Worm (Caenorhabditis elegans) whole organism, L4 larva: ENCODE data around the gene T12E12.6.
A peak's percentile ranks its signal among the peaks of the same experiment; 100 is the strongest.

Experiments
- R02D3.7 ChIP-seq: fragments of 150-350 bp; sonication (generic microtip); optimal IDR thresholded peaks from 3 replicates; lab custom pipeline; 2014; ENCODE audit warnings: missing biosample characterization, missing genetic modification characterization
- Y105C5A.15 ChIP-seq: fragments of 200-800 bp; sonication (Bioruptor generic); IDR thresholded peaks from 2 replicates; pipeline ENCODE4 v1.3.6; 2022; ENCODE audit warnings: missing genetic modification characterization, missing compliant biosample characterization
- ZK337.2 ChIP-seq: fragments of 200-800 bp; sonication (Bioruptor generic); IDR thresholded peaks from 2 replicates; pipeline ENCODE4 v1.3.6; 2022; ENCODE audit warnings: missing genetic modification reagents, missing genetic modification characterization, missing compliant biosample characterization
- aha-1 ChIP-seq: fragments of 150-350 bp; peaks from one replicate; lab custom pipeline; 2014; ENCODE audit warnings: missing biosample characterization, missing genetic modification characterization
- aly-2 ChIP-seq: sonication (generic microtip); optimal IDR thresholded peaks from 2 replicates; lab custom pipeline; 2018; ENCODE audit warnings: missing biosample characterization, missing genetic modification characterization
- arid-1 ChIP-seq: fragments of 200-800 bp; sonication (Bioruptor generic); conservative IDR thresholded peaks from 2 replicates; pipeline ENCODE4 v1.3.6; 2022; ENCODE audit warnings: missing genetic modification reagents, missing genetic modification characterization, missing compliant biosample characterization
- ceh-20 ChIP-seq: fragments of 200-800 bp; sonication (Bioruptor generic); IDR thresholded peaks from 2 replicates; pipeline ENCODE4 v1.3.6; 2022; ENCODE audit warnings: missing genetic modification reagents, missing genetic modification characterization, missing compliant biosample characterization
- ceh-28 ChIP-seq: fragments of 150-350 bp; optimal IDR thresholded peaks from 2 replicates; lab custom pipeline; 2014; ENCODE audit warnings: missing biosample characterization, missing genetic modification reagents, missing genetic modification characterization
- daf-12 ChIP-seq: fragments of 150-350 bp; optimal IDR thresholded peaks from 2 replicates; lab custom pipeline; 2014; ENCODE audit warnings: missing biosample characterization, missing genetic modification reagents, missing genetic modification characterization
- daf-19 ChIP-seq: fragments of 200-800 bp; sonication (Bioruptor generic); conservative IDR thresholded peaks from 2 replicates; pipeline ENCODE4 v1.3.6; 2022; ENCODE audit warnings: missing genetic modification characterization, missing compliant biosample characterization
- dpl-1 ChIP-seq: fragments of 150-350 bp; optimal IDR thresholded peaks from 2 replicates; lab custom pipeline; 2014; ENCODE audit warnings: missing biosample characterization, missing genetic modification reagents, missing genetic modification characterization
- duxl-1 ChIP-seq: sonication (generic microtip); optimal IDR thresholded peaks from 2 replicates; lab custom pipeline; 2016; ENCODE audit warnings: mild to moderate bottlenecking, missing genetic modification characterization, moderate library complexity, missing compliant biosample characterization; ENCODE audit not compliant: poor library complexity
- egl-27 ChIP-seq: sonication (generic microtip); optimal IDR thresholded peaks from 3 replicates; lab custom pipeline; 2017; ENCODE audit warnings: missing biosample characterization, missing genetic modification reagents, missing genetic modification characterization
- egl-43 ChIP-seq: fragments of 200-800 bp; sonication (Bioruptor generic); IDR thresholded peaks from 2 replicates; pipeline ENCODE4 v1.3.6; 2022; ENCODE audit warnings: missing genetic modification reagents, missing genetic modification characterization, missing compliant biosample characterization
- fos-1 ChIP-seq: fragments of 150-350 bp; optimal IDR thresholded peaks from 2 replicates; lab custom pipeline; 2014; ENCODE audit warnings: missing biosample characterization, missing genetic modification characterization
- hif-1 ChIP-seq, 2 experiments: sonication (generic microtip); optimal IDR thresholded peaks; 2 replicates each; lab custom pipeline; 2016 to 2017; ENCODE audit warnings: missing compliant biosample characterization in 2 of 2, missing genetic modification characterization in 2 of 2, missing genetic modification reagents in 2 of 2, missing genotype in 2 of 2, mild to moderate bottlenecking in 1 of 2
- hlh-11 ChIP-seq: fragments of 200-800 bp; sonication (Bioruptor generic); optimal IDR thresholded peaks from 2 replicates; lab custom pipeline; 2018; ENCODE audit warnings: mild to moderate bottlenecking, missing genetic modification characterization, missing compliant biosample characterization
- hlh-30 ChIP-seq: sonication (generic microtip); optimal IDR thresholded peaks from 2 replicates; lab custom pipeline; 2017; ENCODE audit warnings: antibody characterized with exemption, mild to moderate bottlenecking, missing genetic modification characterization, missing compliant biosample characterization; ENCODE audit not compliant: insufficient read depth
- hmg-1.1 ChIP-seq: fragments of 200-800 bp; sonication (Bioruptor generic); IDR thresholded peaks from 2 replicates; pipeline ENCODE4 v1.3.6; 2022; ENCODE audit warnings: missing genetic modification reagents, missing genetic modification characterization, missing compliant biosample characterization
- jun-1 ChIP-seq: fragments of 150-350 bp; optimal IDR thresholded peaks from 2 replicates; lab custom pipeline; 2014; ENCODE audit warnings: missing biosample characterization, missing genetic modification reagents, missing genetic modification characterization
- lim-7 ChIP-seq: fragments of 200-800 bp; sonication (Bioruptor generic); IDR thresholded peaks from 2 replicates; pipeline ENCODE4 v1.3.6; 2022; ENCODE audit warnings: missing genetic modification characterization, missing compliant biosample characterization
- lin-1 ChIP-seq: fragments of 200-800 bp; sonication (Bioruptor generic); IDR thresholded peaks from 2 replicates; pipeline ENCODE4 v1.3.6; 2022; ENCODE audit warnings: missing genetic modification reagents, missing genetic modification characterization, missing compliant biosample characterization
- lin-38 ChIP-seq: fragments of 200-800 bp; sonication (Bioruptor generic); IDR thresholded peaks from 2 replicates; pipeline ENCODE4 v1.3.6; 2022; ENCODE audit warnings: missing genetic modification reagents, missing genetic modification characterization, missing compliant biosample characterization
- lin-39 ChIP-seq: fragments of 150-350 bp; optimal IDR thresholded peaks from 2 replicates; lab custom pipeline; 2014; ENCODE audit warnings: missing biosample characterization, missing genetic modification reagents, missing genetic modification characterization
- lsy-2 ChIP-seq, 2 experiments: fragments of 150-350 bp in 1 of 2; sonication (generic microtip) in 1 of 2; optimal IDR thresholded peaks; 2 replicates each; lab custom pipeline; 2014 to 2017; ENCODE audit warnings: missing biosample characterization in 2 of 2, missing genetic modification characterization in 2 of 2
- mdl-1 ChIP-seq, 2 experiments: fragments of 150-350 bp in 1 of 2; sonication (generic microtip) in 1 of 2; optimal IDR thresholded peaks; 2 replicates each; lab custom pipeline; 2014 to 2017; ENCODE audit warnings: missing biosample characterization in 2 of 2, missing genetic modification characterization in 2 of 2
- mep-1 ChIP-seq: fragments of 150-350 bp; sonication (generic microtip); optimal IDR thresholded peaks from 3 replicates; lab custom pipeline; 2014; ENCODE audit warnings: missing biosample characterization, missing genetic modification characterization
- mxl-3 ChIP-seq: fragments of 200-800 bp; sonication (Bioruptor generic); optimal IDR thresholded peaks from 2 replicates; lab custom pipeline; 2018; ENCODE audit warnings: mild to moderate bottlenecking, missing genetic modification characterization, missing compliant biosample characterization
- nhr-102 ChIP-seq: sonication (generic microtip); optimal IDR thresholded peaks from 2 replicates; lab custom pipeline; 2016; ENCODE audit warnings: mild to moderate bottlenecking, missing genetic modification characterization, moderate library complexity, missing compliant biosample characterization
- nhr-237 ChIP-seq: sonication (generic microtip); optimal IDR thresholded peaks from 2 replicates; lab custom pipeline; 2017; ENCODE audit warnings: missing biosample characterization, missing genetic modification characterization
- nhr-41 ChIP-seq: fragments of 200-800 bp; sonication (Bioruptor generic); IDR thresholded peaks from 2 replicates; pipeline ENCODE4 v1.3.6; 2022; ENCODE audit warnings: missing genetic modification reagents, missing genetic modification characterization, missing compliant biosample characterization
- nhr-42 ChIP-seq: fragments of 200-800 bp; sonication (Bioruptor generic); IDR thresholded peaks from 2 replicates; pipeline ENCODE4 v1.3.6; 2022; ENCODE audit warnings: missing genetic modification characterization, missing compliant biosample characterization
- nhr-48 ChIP-seq: sonication (generic microtip); optimal IDR thresholded peaks from 2 replicates; lab custom pipeline; 2016; ENCODE audit warnings: mild to moderate bottlenecking, missing genetic modification characterization, missing compliant biosample characterization
- nhr-6 ChIP-seq: fragments of 150-350 bp; optimal IDR thresholded peaks from 2 replicates; lab custom pipeline; 2014; ENCODE audit warnings: missing biosample characterization, missing genetic modification characterization
- nhr-76 ChIP-seq: fragments of 150-350 bp; optimal IDR thresholded peaks from 2 replicates; lab custom pipeline; 2014; ENCODE audit warnings: missing biosample characterization, missing genetic modification characterization
- set-16 ChIP-seq: fragments of 200-800 bp; sonication (Bioruptor generic); IDR thresholded peaks from 2 replicates; pipeline ENCODE4 v1.3.6; 2022; ENCODE audit warnings: missing genetic modification reagents, missing genetic modification characterization, missing compliant biosample characterization
- skn-1 ChIP-seq: fragments of 150-350 bp; optimal IDR thresholded peaks from 2 replicates; lab custom pipeline; 2014; ENCODE audit warnings: missing biosample characterization, missing genetic modification characterization
- snpc-4 ChIP-seq: fragments of 150-350 bp; optimal IDR thresholded peaks from 2 replicates; lab custom pipeline; 2014; ENCODE audit warnings: missing biosample characterization, missing genetic modification characterization
- tra-1 ChIP-seq: fragments of 200-800 bp; sonication (Bioruptor generic); IDR thresholded peaks from 2 replicates; pipeline ENCODE4 v1.3.6; 2022; ENCODE audit warnings: missing genetic modification reagents, missing genetic modification characterization, missing compliant biosample characterization
- unc-130 ChIP-seq: sonication (generic microtip); optimal IDR thresholded peaks from 2 replicates; lab custom pipeline; 2016; ENCODE audit warnings: missing genetic modification reagents, missing genetic modification characterization, missing compliant biosample characterization
- unc-62 ChIP-seq, 3 experiments: fragments of 150-350 bp in 1 of 3; sonication (generic microtip); optimal IDR thresholded peaks in 2 of 3; peaks in 1 of 3; 1 replicate in 1 of 3; 2 replicates in 2 of 3; lab custom pipeline; 2014 to 2017; ENCODE audit warnings: missing biosample characterization in 3 of 3, missing genetic modification characterization in 3 of 3, missing genetic modification reagents in 3 of 3, missing genotype in 1 of 3
- zfp-2 ChIP-seq: sonication (generic microtip); optimal IDR thresholded peaks from 2 replicates; lab custom pipeline; 2016; ENCODE audit warnings: mild to moderate bottlenecking, missing genetic modification characterization, missing compliant biosample characterization

The T12E12.6 gene

ce11 chrIV:5561059-5561458, 12.9 kb downstream of the T12E12.6 start:
- TF ChIP-seq nhr-102 (tag; lab: Kevin White, UChicago) (no peak), snpc-4 (no peak), dpl-1 (peak; percentile 28), tra-1 (no peak)

ce11 chrIV:5554168-5554567, 19.8 kb downstream of the T12E12.6 start:
- TF ChIP-seq unc-62 (GFP tag; optimal IDR thresholded peaks at IDR 0.05 in 1 of 2; lab: Kevin White, UChicago) (peak in 1 of 2 experiments; percentile 95), unc-62 (tag; optimal IDR thresholded peaks at IDR 0.05; lab: Kevin White, UChicago) (no peak), daf-19 (GFP tag; lab: Robert Waterston, UW) (no peak), snpc-4 (no peak), ceh-20 (GFP tag; lab: Robert Waterston, UW) (no peak)

- TF ChIP-seq lin-38 (GFP tag; lab: Robert Waterston, UW), result peak; percentile 39; the same call in 1 of the 2 replicates
- no peak for TF ChIP-seq lim-7 (GFP tag; lab: Robert Waterston, UW)
- TF ChIP-seq egl-27 (tag; lab: Kevin White, UChicago), result no peak
- no peak for TF ChIP-seq nhr-102 (tag; lab: Kevin White, UChicago)
- peak; percentile 75 for TF ChIP-seq hmg-1.1 (GFP tag; lab: Robert Waterston, UW)
- peak; percentile 5 for TF ChIP-seq hlh-30
- TF ChIP-seq set-16 (GFP tag; lab: Robert Waterston, UW), result no peak
- peak; percentile 7 for TF ChIP-seq hlh-11
- no peak for TF ChIP-seq skn-1 (tag; lab: Kevin White, UChicago)
- peak in 1 of 2 experiments; percentile 39 for TF ChIP-seq lsy-2 (tag; optimal IDR thresholded peaks at IDR 0.05; lab: Kevin White, UChicago)
- TF ChIP-seq jun-1 (tag; lab: Kevin White, UChicago), result no peak
- TF ChIP-seq lin-1 (GFP tag; lab: Robert Waterston, UW), result no peak
These were observed 23.2 kb downstream of the T12E12.6 start, which contains the start of gene ari-2 for ce11 chrIV:5550676-5551184. ari-2 (plus strand) TSS chrIV:5551134.

- TF ChIP-seq arid-1 (GFP tag; lab: Robert Waterston, UW) (no peak), snpc-4 (no peak), hlh-11 (peak; percentile 82), ceh-28 (tag; lab: Kevin White, UChicago) (no peak), set-16 (GFP tag; lab: Robert Waterston, UW) (no peak), daf-19 (GFP tag; lab: Robert Waterston, UW) (no peak), skn-1 (tag; lab: Kevin White, UChicago) (no peak), Y105C5A.15 (GFP tag; lab: Robert Waterston, UW) (no peak), hlh-30 (peak; percentile 78), hif-1 (tag; optimal IDR thresholded peaks at IDR 0.05; lab: Kevin White, UChicago) (peak in 1 of 2 experiments; percentile 68), unc-62 (GFP tag; optimal IDR thresholded peaks at IDR 0.05 in 1 of 2; lab: Kevin White, UChicago) (no peak), unc-62 (tag; optimal IDR thresholded peaks at IDR 0.05; lab: Kevin White, UChicago) (no peak), nhr-6 (tag; lab: Kevin White, UChicago) (no peak), egl-43 (GFP tag; lab: Robert Waterston, UW) (no peak), fos-1 (tag; lab: Kevin White, UChicago) (no peak), R02D3.7 (tag; lab: Kevin White, UChicago) (no peak), tra-1 (peak; percentile 45; the same call in 1 of the 2 replicates), ZK337.2 (no peak), nhr-237 (no peak), dpl-1 (peak; percentile 18), aha-1 (peak; percentile 81), nhr-48 (tag; lab: Kevin White, UChicago) (peak; percentile 4), zfp-2 (tag; lab: Kevin White, UChicago) (no peak), hmg-1.1 (GFP tag; lab: Robert Waterston, UW) (peak; percentile 33; the same call in 1 of the 2 replicates), nhr-76 (tag; lab: Kevin White, UChicago) (no peak), nhr-41 (GFP tag; lab: Robert Waterston, UW) (no peak), lin-1 (GFP tag; lab: Robert Waterston, UW) (no peak), duxl-1 (tag; lab: Kevin White, UChicago) (no peak), ceh-20 (GFP tag; lab: Robert Waterston, UW) (0 out of 2 replicates have a peak, but pooled peaks have one; percentile 9), daf-12 (tag; lab: Kevin White, UChicago) (no peak), lin-39 (tag; lab: Kevin White, UChicago) (no peak), unc-130 (GFP tag; lab: Kevin White, UChicago) (no peak), mep-1 (tag; lab: Kevin White, UChicago) (peak; percentile 47), nhr-42 (no peak), mdl-1 (tag; optimal IDR thresholded peaks at IDR 0.05; lab: Kevin White, UChicago) (peak in 1 of 2 experiments; percentile 85), lin-38 (GFP tag; lab: Robert Waterston, UW) (no peak), mxl-3 (peak; percentile 90), aly-2 (tag; lab: Kevin White, UChicago) (no peak), egl-27 (tag; lab: Kevin White, UChicago) (no peak)
These were observed 25.1 kb downstream of the T12E12.6 start for ce11 chrIV:5548843-5549242.
